Fruit fly (Drosophila melanogaster) whole organism, embryonic: ENCODE data around the gene witty.

Source experiments
- Aef1 ChIP-seq: fragments of 200-800 bp; sonication (Bioruptor generic); IDR thresholded peaks from 3 replicates; pipeline ENCODE4 v1.3.6; 2022; ENCODE audit warnings: missing biosample characterization, missing genetic modification characterization
- B-H1 ChIP-seq: fragments of 200-800 bp; sonication (Bioruptor generic); IDR thresholded peaks from 3 replicates; pipeline ENCODE4 v1.3.6; 2022; ENCODE audit warnings: missing biosample characterization, missing genetic modification characterization
- BtbVII ChIP-seq: fragments of 200-800 bp; sonication (Bioruptor generic); optimal IDR thresholded peaks from 3 replicates; lab custom pipeline; 2017; ENCODE audit warnings: missing biosample characterization, mild to moderate bottlenecking, missing genetic modification characterization
- CG10147 ChIP-seq: fragments of 200-800 bp; sonication (Bioruptor generic); optimal IDR thresholded peaks from 2 replicates; lab custom pipeline; 2019; ENCODE audit warnings: missing biosample characterization, mild to moderate bottlenecking, missing genetic modification characterization, moderate library complexity
- CG10209 ChIP-seq: fragments of 200-800 bp; sonication (Bioruptor generic); optimal IDR thresholded peaks from 3 replicates; lab custom pipeline; 2017; ENCODE audit warnings: missing biosample characterization, mild to moderate bottlenecking, missing genetic modification characterization, missing genetic modification reagents
- CG10321 ChIP-seq: fragments of 200-800 bp; sonication (Bioruptor generic); IDR thresholded peaks from 2 replicates; pipeline ENCODE4 v1.3.6; 2022; ENCODE audit warnings: missing biosample characterization, missing genetic modification characterization
- CG11696 ChIP-seq: fragments of 200-800 bp; sonication (Bioruptor generic); IDR thresholded peaks from 2 replicates; pipeline ENCODE4 v1.3.6; 2022; ENCODE audit warnings: missing biosample characterization, missing genetic modification characterization
- CG12659 ChIP-seq: fragments of 200-800 bp; sonication (Bioruptor generic); optimal IDR thresholded peaks from 3 replicates; lab custom pipeline; 2017; ENCODE audit warnings: mild to moderate bottlenecking, missing biosample characterization, missing genetic modification reagents, missing genetic modification characterization
- CG13424 ChIP-seq: fragments of 200-800 bp; sonication (Bioruptor generic); optimal IDR thresholded peaks from 2 replicates; lab custom pipeline; 2019; ENCODE audit warnings: missing biosample characterization, mild to moderate bottlenecking, missing genetic modification characterization, moderate library complexity
- CG13624 ChIP-seq: fragments of 200-800 bp; sonication (Bioruptor generic); optimal IDR thresholded peaks from 2 replicates; lab custom pipeline; 2016; ENCODE audit warnings: missing biosample characterization, missing genetic modification characterization
- CG17186 ChIP-seq: fragments of 200-800 bp; sonication (Bioruptor generic); optimal IDR thresholded peaks from 3 replicates; lab custom pipeline; 2017; ENCODE audit warnings: missing biosample characterization, missing genetic modification reagents, missing genetic modification characterization
- CG1792 ChIP-seq: fragments of 200-800 bp; sonication (Bioruptor generic); optimal IDR thresholded peaks from 2 replicates; lab custom pipeline; 2016; ENCODE audit warnings: missing biosample characterization, missing genetic modification characterization
- CG2116 ChIP-seq: fragments of 200-800 bp; sonication (Bioruptor generic); optimal IDR thresholded peaks from 3 replicates; lab custom pipeline; 2018; ENCODE audit warnings: missing biosample characterization, mild to moderate bottlenecking, missing genetic modification characterization
- CG42726 ChIP-seq: fragments of 200-800 bp; sonication (Bioruptor generic); IDR thresholded peaks from 2 replicates; pipeline ENCODE4 v1.3.6; 2022; ENCODE audit warnings: missing biosample characterization, missing genetic modification characterization; ENCODE audit not compliant: partially characterized antibody
- CG4707 ChIP-seq: fragments of 200-800 bp; sonication (Bioruptor generic); optimal IDR thresholded peaks from 2 replicates; lab custom pipeline; 2018; ENCODE audit warnings: missing biosample characterization, mild to moderate bottlenecking, missing genetic modification characterization, moderate library complexity
- CG6683 ChIP-seq: fragments of 200-800 bp; sonication (Bioruptor generic); optimal IDR thresholded peaks from 2 replicates; lab custom pipeline; 2017; ENCODE audit warnings: missing biosample characterization, mild to moderate bottlenecking, missing genetic modification characterization, missing genetic modification reagents
- CG7271 ChIP-seq: fragments of 200-800 bp; sonication (Bioruptor generic); optimal IDR thresholded peaks from 2 replicates; lab custom pipeline; 2018; ENCODE audit warnings: missing biosample characterization, mild to moderate bottlenecking, missing genetic modification characterization, moderate library complexity
- CG7556 ChIP-seq: fragments of 200-800 bp; sonication (Bioruptor generic); optimal IDR thresholded peaks from 2 replicates; lab custom pipeline; 2017; ENCODE audit warnings: missing biosample characterization, mild to moderate bottlenecking, missing genetic modification characterization
- Dip2 ChIP-seq: fragments of 200-800 bp; sonication (Bioruptor generic); IDR thresholded peaks from 2 replicates; pipeline ENCODE4 v1.3.6; 2022; ENCODE audit warnings: missing biosample characterization, missing genetic modification characterization
- Dp ChIP-seq: fragments of 200-800 bp; sonication (Bioruptor generic); optimal IDR thresholded peaks from 2 replicates; lab custom pipeline; 2018; ENCODE audit warnings: missing biosample characterization, mild to moderate bottlenecking, missing genetic modification characterization, moderate library complexity
- Ets97D ChIP-seq: fragments of 200-800 bp; sonication (Bioruptor generic); optimal IDR thresholded peaks from 3 replicates; lab custom pipeline; 2016; ENCODE audit warnings: missing biosample characterization, missing genetic modification characterization
- H2.0 ChIP-seq: fragments of 200-800 bp; sonication (Bioruptor generic); IDR thresholded peaks from 2 replicates; pipeline ENCODE4 v1.3.6; 2022; ENCODE audit warnings: missing biosample characterization, missing genetic modification characterization
- HLH3B ChIP-seq: fragments of 200-800 bp; sonication (Bioruptor generic); IDR thresholded peaks from 2 replicates; pipeline ENCODE4 v1.3.6; 2022; ENCODE audit warnings: missing biosample characterization, missing genetic modification characterization
- Hmr ChIP-seq: fragments of 200-800 bp; sonication (Bioruptor generic); optimal IDR thresholded peaks from 3 replicates; lab custom pipeline; 2017; ENCODE audit warnings: mild to moderate bottlenecking, missing biosample characterization, missing genetic modification reagents, missing genetic modification characterization
- Jarid2 ChIP-seq: fragments of 200-800 bp; sonication (Bioruptor generic); optimal IDR thresholded peaks from 3 replicates; lab custom pipeline; 2017; ENCODE audit warnings: mild to moderate bottlenecking, missing biosample characterization, missing genetic modification reagents, missing genetic modification characterization
- Lhr ChIP-seq: fragments of 200-800 bp; sonication (Bioruptor generic); optimal IDR thresholded peaks from 3 replicates; lab custom pipeline; 2017; ENCODE audit warnings: mild to moderate bottlenecking, missing biosample characterization, missing genetic modification reagents, missing genetic modification characterization
- Mad ChIP-seq: fragments of 200-800 bp; sonication (Bioruptor generic); optimal IDR thresholded peaks from 2 replicates; lab custom pipeline; 2016; ENCODE audit warnings: missing biosample characterization, missing genetic modification characterization
- Nf-YA ChIP-seq: fragments of 200-800 bp; sonication (Bioruptor generic); IDR thresholded peaks from 2 replicates; pipeline ENCODE4 v1.3.6; 2022; ENCODE audit warnings: missing biosample characterization, missing genetic modification characterization
- PHDP ChIP-seq: fragments of 200-800 bp; sonication (Bioruptor generic); optimal IDR thresholded peaks from 3 replicates; lab custom pipeline; 2018; ENCODE audit warnings: missing biosample characterization, mild to moderate bottlenecking, missing genetic modification characterization, moderate library complexity
- TFAM ChIP-seq: fragments of 200-800 bp; sonication (Bioruptor generic); optimal IDR thresholded peaks from 2 replicates; lab custom pipeline; 2017; ENCODE audit warnings: missing biosample characterization, missing genetic modification characterization, inconsistent platforms
- Xbp1 ChIP-seq: fragments of 200-800 bp; sonication (Bioruptor generic); optimal IDR thresholded peaks from 3 replicates; lab custom pipeline; 2016; ENCODE audit warnings: missing biosample characterization, mild to moderate bottlenecking, missing genetic modification characterization
- ac ChIP-seq: fragments of 200-800 bp; sonication (Bioruptor generic); optimal IDR thresholded peaks from 3 replicates; lab custom pipeline; 2017; ENCODE audit warnings: missing biosample characterization, mild to moderate bottlenecking, missing genetic modification characterization
- az2 ChIP-seq: fragments of 200-800 bp; sonication (Bioruptor generic); optimal IDR thresholded peaks from 3 replicates; lab custom pipeline; 2016; ENCODE audit warnings: missing biosample characterization, missing genetic modification characterization
- caup ChIP-seq: fragments of 200-800 bp; sonication (Bioruptor generic); optimal IDR thresholded peaks from 3 replicates; lab custom pipeline; 2017; ENCODE audit warnings: missing biosample characterization, mild to moderate bottlenecking, missing genetic modification characterization, moderate library complexity; ENCODE audit not compliant: severe bottlenecking
- gcm ChIP-seq: fragments of 200-800 bp; sonication (Bioruptor generic); optimal IDR thresholded peaks from 2 replicates; lab custom pipeline; 2019; ENCODE audit warnings: missing biosample characterization, mild to moderate bottlenecking, missing genetic modification characterization, moderate library complexity
- inv ChIP-seq: fragments of 200-800 bp; sonication (Bioruptor generic); IDR thresholded peaks from 2 replicates; pipeline ENCODE4 v1.3.6; 2022; ENCODE audit warnings: missing biosample characterization, missing genetic modification characterization; ENCODE audit not compliant: partially characterized antibody
- jigr1 ChIP-seq: fragments of 200-800 bp; sonication (Bioruptor generic); IDR thresholded peaks from 3 replicates; pipeline ENCODE4 v1.3.6; 2022; ENCODE audit warnings: missing biosample characterization, missing genetic modification characterization
- ken ChIP-seq: fragments of 200-800 bp; sonication (Bioruptor generic); IDR thresholded peaks from 3 replicates; pipeline ENCODE4 v1.3.6; 2022; ENCODE audit warnings: missing biosample characterization, missing genetic modification characterization
- mam ChIP-seq: fragments of 200-800 bp; sonication (Bioruptor generic); optimal IDR thresholded peaks from 3 replicates; lab custom pipeline; 2016; ENCODE audit warnings: missing biosample characterization, missing genetic modification characterization
- nau ChIP-seq: fragments of 200-800 bp; sonication (Bioruptor generic); optimal IDR thresholded peaks from 3 replicates; lab custom pipeline; 2017; ENCODE audit warnings: missing biosample characterization, mild to moderate bottlenecking, missing genetic modification characterization, missing genetic modification reagents
- nerfin-1 ChIP-seq: fragments of 200-800 bp; sonication (Bioruptor generic); optimal IDR thresholded peaks from 3 replicates; lab custom pipeline; 2019; ENCODE audit warnings: missing biosample characterization, mild to moderate bottlenecking, missing genetic modification characterization, moderate library complexity
- pb ChIP-seq: fragments of 200-800 bp; sonication (Bioruptor generic); optimal IDR thresholded peaks from 3 replicates; lab custom pipeline; 2016; ENCODE audit warnings: missing biosample characterization, missing genetic modification characterization
- peb ChIP-seq: fragments of 200-800 bp; sonication (Bioruptor generic); IDR thresholded peaks from 2 replicates; pipeline ENCODE4 v1.3.6; 2022; ENCODE audit warnings: missing biosample characterization, missing genetic modification characterization
- pros ChIP-seq: fragments of 200-800 bp; sonication (Bioruptor generic); optimal IDR thresholded peaks from 3 replicates; lab custom pipeline; 2019; ENCODE audit warnings: missing biosample characterization, mild to moderate bottlenecking, missing genetic modification characterization, moderate library complexity
- sc ChIP-seq, 3 experiments: fragments of >200 bp in 2 of 3; fragments of 200-800 bp in 1 of 3; sonication (Bioruptor generic) in 1 of 3; optimal IDR thresholded peaks; 2 replicates in 2 of 3; 3 replicates in 1 of 3; lab custom pipeline; 2017; ENCODE audit warnings: mild to moderate bottlenecking in 1 of 3, missing biosample characterization in 1 of 3, missing genetic modification characterization in 1 of 3, missing genetic modification reagents in 1 of 3
- usp ChIP-seq: fragments of >200 bp; optimal IDR thresholded peaks from 2 replicates; lab custom pipeline; 2017; ENCODE audit warnings: missing biosample characterization, missing genetic modification characterization
- wor ChIP-seq: fragments of 200-800 bp; sonication (Bioruptor generic); IDR thresholded peaks from 2 replicates; pipeline ENCODE4 v1.3.6; 2022; ENCODE audit warnings: missing biosample characterization, missing genetic modification characterization
- yki ChIP-seq: fragments of >200 bp; optimal IDR thresholded peaks from 3 replicates; lab custom pipeline; 2018
- z ChIP-seq: fragments of 200-800 bp; sonication (Bioruptor generic); IDR thresholded peaks from 3 replicates; pipeline ENCODE4 v1.3.6; 2022; ENCODE audit warnings: missing biosample characterization, missing genetic modification characterization
- zen2 ChIP-seq: fragments of 200-800 bp; sonication (Bioruptor generic); IDR thresholded peaks from 3 replicates; pipeline ENCODE4 v1.3.6; 2022; ENCODE audit warnings: missing biosample characterization, missing genetic modification characterization; ENCODE audit not compliant: partially characterized antibody

The witty gene

dm6 chr2L:8311091-8311490 lies 27.0 kb upstream of the witty start, which contains the start of the genes CG7810 and CG7806 (continued):
- TF ChIP-seq gcm (GFP tag; lab: Kevin White, UChicago): peak; percentile 92
- TF ChIP-seq nau (GFP tag; lab: Kevin White, UChicago): no peak
- peak; percentile 66 for TF ChIP-seq peb (GFP tag; lab: Robert Waterston, UW)
- peak; percentile 69 for TF ChIP-seq CG7271 (tag; lab: Kevin White, UChicago)
- no peak for TF ChIP-seq Hmr
- no peak for TF ChIP-seq zen2
- TF ChIP-seq Lhr (GFP tag; lab: Kevin White, UChicago): peak; percentile 77
- TF ChIP-seq CG42726: no peak
- TF ChIP-seq CG2116 (GFP tag; lab: Kevin White, UChicago): peak; percentile 92
- peak; percentile 70 for TF ChIP-seq CG10321 (GFP tag; lab: Robert Waterston, UW)
- TF ChIP-seq CG1792: peak; percentile 63
- TF ChIP-seq sc (optimal IDR thresholded peaks at IDR 0.05; lab: Kevin White, UChicago): no peak
- TF ChIP-seq sc (GFP tag; optimal IDR thresholded peaks at IDR 0.05; lab: Kevin White, UChicago): peak; percentile 69
- TF ChIP-seq inv (GFP tag; lab: Robert Waterston, UW): 0 out of 2 replicates have a peak, but pooled peaks have one; percentile 27
- peak; percentile 67 for TF ChIP-seq CG11696 (GFP tag; lab: Robert Waterston, UW)
- peak; percentile 91 for TF ChIP-seq HLH3B (GFP tag; lab: Robert Waterston, UW)
- 0 out of 3 replicates have a peak, but pooled peaks have one; percentile 48 for TF ChIP-seq z
- peak; percentile 28 for TF ChIP-seq Jarid2
- TF ChIP-seq ac (GFP tag; lab: Kevin White, UChicago): peak; percentile 35
- TF ChIP-seq Dp (GFP tag; lab: Kevin White, UChicago): peak; percentile 36
- TF ChIP-seq Aef1 (GFP tag; lab: Robert Waterston, UW): peak; percentile 85
- peak; percentile 90 for TF ChIP-seq Xbp1 (GFP tag; lab: Kevin White, UChicago)
- peak; percentile 69 for TF ChIP-seq CG17186 (GFP tag; lab: Kevin White, UChicago)
- peak; percentile 69; the same call in 1 of the 2 replicates for TF ChIP-seq Nf-YA (GFP tag; lab: Robert Waterston, UW)
- TF ChIP-seq H2.0 (GFP tag; lab: Robert Waterston, UW): peak; percentile 88
- TF ChIP-seq Ets97D (GFP tag; lab: Kevin White, UChicago): peak; percentile 82
- peak; percentile 88 for TF ChIP-seq mam (GFP tag; lab: Kevin White, UChicago)
- peak; percentile 57 for TF ChIP-seq CG4707 (GFP tag; lab: Kevin White, UChicago)
- no peak; the same call in 2 of the 3 replicates for TF ChIP-seq jigr1 (GFP tag; lab: Robert Waterston, UW)
- peak; percentile 89 for TF ChIP-seq CG7556
- peak; percentile 94 for TF ChIP-seq CG13424 (tag; lab: Kevin White, UChicago)
- peak; percentile 84 for TF ChIP-seq CG10147 (GFP tag; lab: Kevin White, UChicago)
- TF ChIP-seq B-H1 (GFP tag; lab: Robert Waterston, UW): peak; percentile 81
- TF ChIP-seq yki (lab: Kevin White, UChicago): no peak
- TF ChIP-seq ken (GFP tag; lab: Robert Waterston, UW): peak; percentile 91
- peak; percentile 89 for TF ChIP-seq CG13624 (GFP tag; lab: Kevin White, UChicago)
- TF ChIP-seq Dip2 (GFP tag; lab: Robert Waterston, UW): no peak
- TF ChIP-seq caup: peak; percentile 83
- TF ChIP-seq TFAM: peak; percentile 35
- TF ChIP-seq pb (GFP tag; lab: Kevin White, UChicago): peak; percentile 70
- TF ChIP-seq nerfin-1 (tag; lab: Kevin White, UChicago): peak; percentile 85
- TF ChIP-seq CG10209 (GFP tag; lab: Kevin White, UChicago): peak; percentile 85
- TF ChIP-seq usp (GFP tag; lab: Kevin White, UChicago): no peak
- peak; percentile 63 for TF ChIP-seq CG6683
- TF ChIP-seq CG12659 (GFP tag; lab: Kevin White, UChicago): peak; percentile 95
- TF ChIP-seq Mad (GFP tag; lab: Kevin White, UChicago): peak; percentile 86
- peak; percentile 75 for TF ChIP-seq wor
- TF ChIP-seq pros: peak; percentile 37
- peak; percentile 95 for TF ChIP-seq PHDP (tag; lab: Kevin White, UChicago)
- TF ChIP-seq az2 (GFP tag; lab: Kevin White, UChicago): peak; percentile 93
- TF ChIP-seq BtbVII (GFP tag; lab: Kevin White, UChicago): peak; percentile 86
